Worm (Caenorhabditis elegans): ENCODE data around the gene ZK353.3.

Gene ZK353.3

DNA sequence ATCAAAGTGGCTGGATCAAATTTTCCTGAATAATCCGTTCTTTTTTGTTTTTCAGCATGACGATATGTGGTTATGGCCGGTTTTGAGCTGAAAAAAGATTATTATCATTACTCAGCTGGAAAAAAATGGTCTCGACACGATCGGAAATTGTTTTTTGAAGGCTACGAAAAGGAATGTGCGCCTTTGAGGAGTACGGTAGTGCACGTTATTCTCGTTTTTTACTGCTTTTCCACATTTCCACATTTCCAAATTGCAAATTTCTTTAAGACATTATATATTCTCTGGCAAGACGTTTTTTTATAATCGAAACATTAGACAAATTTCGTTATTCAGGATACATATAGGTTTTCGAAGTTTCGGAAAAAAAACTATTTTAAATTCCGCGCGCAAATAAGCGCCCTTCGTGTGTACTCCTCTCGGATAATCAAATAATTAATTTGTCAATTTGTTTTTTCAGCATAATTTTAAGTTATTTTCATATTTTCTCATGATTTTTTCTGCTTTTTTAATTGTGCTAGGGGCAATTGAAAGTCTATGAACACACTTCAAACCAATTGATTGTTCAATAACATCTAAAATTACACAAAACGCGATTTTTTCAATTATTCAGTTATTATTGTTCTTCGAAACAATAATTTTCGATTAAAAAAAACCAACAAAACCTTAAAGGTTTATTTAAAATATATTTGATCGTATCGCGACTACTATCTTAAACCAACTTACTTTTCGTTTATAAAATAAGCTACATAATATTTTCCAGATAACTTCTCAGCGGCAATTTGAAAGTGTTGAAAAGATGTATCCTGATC is 32.3 kb upstream of the ZK353.3 start, which contains the start of gene R05D3.3:
Gene R05D3.3 (plus strand): TSS at position 759 of the 809 bp plus-strand sequence.
- TF ChIP-seq pros-1 (tag; optimal IDR thresholded peaks at IDR 0.05) (no peak), unc-42 (tag; optimal IDR thresholded peaks at IDR 0.05) (no peak), pag-3 (tag; optimal IDR thresholded peaks at IDR 0.05; ENCODE audit: borderline replicate concordance) (no peak), ref-2 (tag; optimal IDR thresholded peaks at IDR 0.05) (no peak), nhr-232 (tag; optimal IDR thresholded peaks at IDR 0.05) (no peak), nhr-11 (tag; optimal IDR thresholded peaks at IDR 0.05) (no peak), ztf-16 (tag; optimal IDR thresholded peaks at IDR 0.05) (no peak), pha-4 (tag; optimal IDR thresholded peaks at IDR 0.05) (no peak), F13H6.1 (tag; optimal IDR thresholded peaks at IDR 0.05) (no peak), nfya-1 (tag; optimal IDR thresholded peaks at IDR 0.05) (no peak), sdc-2 (tag; optimal IDR thresholded peaks at IDR 0.05) (no peak), pax-1 (tag; optimal IDR thresholded peaks at IDR 0.05) (no peak), lin-11 (tag; optimal IDR thresholded peaks at IDR 0.05) (no peak), pqm-1 (tag; optimal IDR thresholded peaks at IDR 0.05) (no peak), rnt-1 (tag; optimal IDR thresholded peaks at IDR 0.05) (no peak)

DNA sequence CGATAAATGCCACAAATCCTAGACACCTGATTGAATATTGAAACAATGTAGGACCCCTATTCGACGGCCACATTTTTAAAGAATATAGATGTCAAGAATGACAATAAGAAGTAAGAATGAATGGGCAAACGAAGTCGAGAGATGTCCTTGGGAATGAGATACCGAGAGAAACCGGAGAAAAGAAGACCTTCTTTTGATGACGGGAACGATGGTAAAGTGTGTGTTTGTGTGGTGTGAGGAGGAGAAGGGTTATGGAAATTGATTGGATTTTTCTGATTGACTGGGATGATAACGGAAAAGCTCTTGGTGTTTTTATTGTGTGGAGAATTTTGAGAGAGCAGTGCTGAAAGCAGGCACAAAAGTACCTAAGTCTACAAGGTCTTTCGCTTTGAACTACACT is 27.2 kb upstream of the ZK353.3 start, which contains the start of gene R05D3.9:
Gene R05D3.9 (minus strand): TSS at position 101 of the 400 bp plus-strand sequence.
- TF ChIP-seq fkh-10 (GFP tag; optimal IDR thresholded peaks at IDR 0.05), result no peak
- no peak for TF ChIP-seq hlh-6 (tag; optimal IDR thresholded peaks at IDR 0.05)
- no peak for TF ChIP-seq che-1 (tag; optimal IDR thresholded peaks at IDR 0.05)
- no peak for TF ChIP-seq T23F11.4 (GFP tag; optimal IDR thresholded peaks at IDR 0.05)
- no peak for TF ChIP-seq pax-1 (tag; optimal IDR thresholded peaks at IDR 0.05)
- TF ChIP-seq tbx-2 (tag; optimal IDR thresholded peaks at IDR 0.05), result no peak
- TF ChIP-seq hlh-15 (tag; optimal IDR thresholded peaks at IDR 0.05), result no peak
- TF ChIP-seq sox-4 (tag; optimal IDR thresholded peaks at IDR 0.05), result no peak
- no peak for TF ChIP-seq fax-1 (tag; optimal IDR thresholded peaks at IDR 0.05)
- TF ChIP-seq ceh-45 (GFP tag; IDR thresholded peaks at IDR 0.05), result no peak
- no peak for TF ChIP-seq mec-3 (tag; optimal IDR thresholded peaks at IDR 0.05; ENCODE audit: borderline replicate concordance)
- TF ChIP-seq ceh-30 (tag; optimal IDR thresholded peaks at IDR 0.05), result no peak
- no peak for TF ChIP-seq ceh-9 (tag; optimal IDR thresholded peaks at IDR 0.05)
- TF ChIP-seq Y22D7AL.16 (tag; optimal IDR thresholded peaks at IDR 0.05), result no peak
- no peak for TF ChIP-seq odd-2 (tag; optimal IDR thresholded peaks at IDR 0.05)

DNA sequence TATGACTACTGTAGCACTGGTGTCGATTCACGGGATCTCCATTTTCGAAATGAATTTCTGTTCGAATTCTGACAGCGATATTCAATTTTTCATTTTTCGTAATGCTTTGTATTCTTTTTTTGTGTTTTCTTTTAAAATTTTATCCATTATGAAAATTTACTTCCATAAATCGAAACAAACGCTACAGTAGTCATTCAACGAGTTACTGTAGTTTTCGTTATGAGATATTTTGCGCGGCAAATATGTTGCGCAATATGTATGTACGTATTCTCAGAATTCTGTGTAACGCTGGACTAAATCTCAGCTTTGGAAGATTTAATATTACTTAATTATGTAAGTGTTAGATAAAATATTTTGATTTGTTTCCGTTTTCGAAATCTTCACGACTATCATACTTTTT is 26.6 kb upstream of the ZK353.3 start:
- TF ChIP-seq ama-1 (optimal IDR thresholded peaks at IDR 0.05) (no peak), sox-4 (tag; optimal IDR thresholded peaks at IDR 0.05) (no peak), lin-11 (tag; optimal IDR thresholded peaks at IDR 0.05) (no peak), tbx-7 (tag; optimal IDR thresholded peaks at IDR 0.05) (no peak), ceh-2 (tag; optimal IDR thresholded peaks at IDR 0.05) (no peak), hlh-30 (tag; optimal IDR thresholded peaks at IDR 0.05; ENCODE audit: insufficient read depth) (no peak), madf-2 (tag; optimal IDR thresholded peaks at IDR 0.05) (no peak), ztf-16 (tag; optimal IDR thresholded peaks at IDR 0.05) (no peak), ceh-22 (tag; optimal IDR thresholded peaks at IDR 0.05) (no peak), K02D7.2 (tag; optimal IDR thresholded peaks at IDR 0.05) (no peak), unc-42 (tag; optimal IDR thresholded peaks at IDR 0.05) (no peak), elt-2 (tag; optimal IDR thresholded peaks at IDR 0.05) (no peak)

DNA sequence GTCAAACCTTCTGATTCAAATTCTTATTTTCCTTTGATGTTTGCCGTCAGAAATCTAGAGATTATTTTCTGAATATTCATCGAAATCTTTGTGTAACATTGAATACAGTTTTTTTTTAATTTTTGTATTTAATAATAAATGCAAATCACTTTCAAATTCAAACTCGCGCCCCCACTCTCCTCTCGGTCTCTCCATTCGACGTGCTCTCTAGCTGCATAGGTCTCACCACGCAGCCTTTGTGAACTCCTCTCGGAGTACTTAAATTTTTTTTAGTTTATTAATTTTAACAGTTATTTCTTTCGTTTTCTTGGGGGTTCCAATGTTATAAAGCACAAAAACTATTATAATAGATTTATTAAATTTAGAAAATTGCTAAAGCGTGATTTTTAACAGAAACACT is 25.6 kb upstream of the ZK353.3 start:
- TF ChIP-seq ceh-34 (tag; optimal IDR thresholded peaks at IDR 0.05) (no peak), C08G9.2 (tag; optimal IDR thresholded peaks at IDR 0.05) (no peak), C38D4.7 (GFP tag; optimal IDR thresholded peaks at IDR 0.05) (no peak), odd-2 (tag; optimal IDR thresholded peaks at IDR 0.05) (no peak), hlh-6 (tag; optimal IDR thresholded peaks at IDR 0.05) (no peak), pros-1 (tag; optimal IDR thresholded peaks at IDR 0.05) (no peak), sox-2 (GFP tag; IDR thresholded peaks at IDR 0.05) (no peak), lim-6 (tag; optimal IDR thresholded peaks at IDR 0.05) (no peak), K02D7.2 (tag; optimal IDR thresholded peaks at IDR 0.05) (no peak), tbx-7 (tag; optimal IDR thresholded peaks at IDR 0.05) (no peak), unc-55 (GFP tag; optimal IDR thresholded peaks at IDR 0.05) (no peak), unc-42 (tag; optimal IDR thresholded peaks at IDR 0.05) (no peak), dmd-4 (tag; optimal IDR thresholded peaks at IDR 0.05; ENCODE audit: borderline replicate concordance) (no peak), ztf-16 (tag; optimal IDR thresholded peaks at IDR 0.05) (no peak), ceh-18 (tag; optimal IDR thresholded peaks at IDR 0.05) (no peak), ceh-6 (GFP tag; optimal IDR thresholded peaks at IDR 0.05) (no peak), fkh-10 (GFP tag; optimal IDR thresholded peaks at IDR 0.05) (no peak), hlh-30 (tag; optimal IDR thresholded peaks at IDR 0.05; ENCODE audit: insufficient read depth) (no peak)

All from whole organism, late embryonic.